Worm (Caenorhabditis elegans): ENCODE data around the gene gmpr-1.

DNA sequence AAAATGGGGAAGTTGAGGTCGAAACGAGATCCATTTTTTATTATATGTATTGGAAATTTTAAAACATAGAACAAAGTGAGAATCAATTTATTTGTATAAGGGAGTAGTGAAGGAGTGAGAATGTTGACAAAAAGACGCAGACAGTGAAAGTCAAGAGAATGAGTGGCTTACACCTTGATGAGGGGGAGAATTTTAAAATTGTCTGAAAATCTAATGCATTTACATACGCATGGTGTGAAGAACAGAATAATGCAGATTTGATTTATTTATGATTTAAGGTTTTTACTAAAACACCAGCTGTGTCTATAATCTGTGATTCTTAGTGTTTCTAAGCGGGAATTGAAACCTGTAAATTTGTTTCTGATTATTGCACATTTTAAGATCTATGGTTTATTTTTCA, 45.8 kb downstream of the gmpr-1 start, which contains the start of gene nhr-125:
- TF ChIP-seq elt-2 (tag; optimal IDR thresholded peaks at IDR 0.05) = no peak
- no peak for TF ChIP-seq unc-62 (GFP tag; optimal IDR thresholded peaks at IDR 0.05)
- no peak for TF ChIP-seq ama-1 (optimal IDR thresholded peaks at IDR 0.05)
- TF ChIP-seq snpc-4 (tag; optimal IDR thresholded peaks at IDR 0.05) = no peak
- no peak for TF ChIP-seq zag-1 (tag; optimal IDR thresholded peaks at IDR 0.05)
- no peak for TF ChIP-seq skn-1 (tag; optimal IDR thresholded peaks at IDR 0.05)
- no peak for TF ChIP-seq nhr-77 (tag; optimal IDR thresholded peaks at IDR 0.05)
- TF ChIP-seq hmg-11 (tag; optimal IDR thresholded peaks at IDR 0.05) = no peak
- no peak for TF ChIP-seq nfya-1 (tag; optimal IDR thresholded peaks at IDR 0.05; ENCODE audit: insufficient read depth)
- TF ChIP-seq nhr-23 (tag; optimal IDR thresholded peaks at IDR 0.05) = no peak

Measured in whole organism, L3 larva.